Fruit fly (Drosophila melanogaster): ENCODE results near the gene Gs1.
A peak's percentile ranks its signal among the peaks of the same experiment; 100 is the strongest.

Gene Gs1

DNA sequence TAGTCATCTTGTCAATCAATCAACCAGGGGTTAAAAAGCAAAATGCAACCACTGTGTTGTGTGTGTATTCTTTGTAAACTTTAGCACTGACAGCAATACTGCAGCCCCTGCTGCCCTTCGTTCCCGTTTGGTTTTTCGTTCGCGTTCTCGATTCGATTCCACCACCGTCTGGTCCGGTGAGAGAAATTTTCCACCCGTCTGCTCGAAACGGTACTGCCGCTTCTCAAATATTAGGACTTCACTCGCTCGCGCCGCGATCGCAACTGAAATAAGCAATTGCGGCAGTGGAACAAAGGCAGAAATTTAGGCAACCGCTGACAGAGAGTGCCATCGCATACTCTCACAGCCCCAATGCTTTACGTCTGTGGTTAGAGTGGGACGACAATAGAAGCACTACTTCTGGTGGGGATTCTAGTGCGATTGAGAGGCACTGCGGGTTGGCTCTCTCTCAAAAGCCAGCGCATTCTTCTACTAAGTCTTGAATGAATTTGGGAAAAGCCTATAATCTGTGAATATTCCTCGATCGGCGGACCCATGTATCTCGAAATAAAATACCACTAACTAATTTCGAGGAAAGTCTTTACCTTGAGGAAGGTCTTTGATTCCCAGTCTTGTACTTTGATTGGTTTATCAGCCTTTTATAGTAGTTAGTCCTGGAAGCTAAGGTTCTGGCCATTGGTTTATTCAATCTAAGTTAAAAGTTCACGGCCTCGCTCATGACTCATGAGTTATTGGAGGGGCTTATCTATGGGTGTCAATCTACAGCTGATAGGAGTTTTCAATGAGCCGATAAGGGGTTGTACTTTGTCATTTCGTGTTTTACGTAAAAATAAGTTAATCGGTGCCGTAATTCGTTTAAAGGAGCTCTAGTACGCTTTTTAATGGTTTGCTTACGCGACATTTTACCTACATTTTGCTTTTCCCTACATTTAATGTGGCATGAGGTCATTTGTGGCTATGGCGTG is 2.6 kb upstream of the Gs1 start (continued):
- peak; percentile 78 for TF ChIP-seq mirr (GFP tag; optimal IDR thresholded peaks at IDR 0.05)
- no peak for TF ChIP-seq CG15479 (GFP tag; optimal IDR thresholded peaks at IDR 0.05)
- TF ChIP-seq tio (GFP tag; optimal IDR thresholded peaks at IDR 0.05): no peak
- TF ChIP-seq CG2199 (GFP tag; IDR thresholded peaks at IDR 0.05): peak; percentile 83
- TF ChIP-seq Kr (GFP tag; optimal IDR thresholded peaks at IDR 0.05): no peak
- peak; percentile 57 for TF ChIP-seq CG12299 (tag; optimal IDR thresholded peaks at IDR 0.05)
- TF ChIP-seq slp2 (GFP tag; optimal IDR thresholded peaks at IDR 0.05): no peak
- peak; percentile 18 for TF ChIP-seq CG15269 (tag; optimal IDR thresholded peaks at IDR 0.05)
- peak; percentile 35 for TF ChIP-seq grau (tag; optimal IDR thresholded peaks at IDR 0.05)
- TF ChIP-seq CG7786 (GFP tag; optimal IDR thresholded peaks at IDR 0.05): no peak
- peak; percentile 63 for TF ChIP-seq CG9437 (GFP tag; optimal IDR thresholded peaks at IDR 0.05)
- peak; percentile 18 for TF ChIP-seq CG33557 (GFP tag; optimal IDR thresholded peaks at IDR 0.05)
- TF ChIP-seq pfk (GFP tag; optimal IDR thresholded peaks at IDR 0.05): peak; percentile 57
- TF ChIP-seq eyg (GFP tag; optimal IDR thresholded peaks at IDR 0.05): no peak
- no peak for TF ChIP-seq Oaz (GFP tag; IDR thresholded peaks at IDR 0.05)
- TF ChIP-seq inv (GFP tag; IDR thresholded peaks at IDR 0.05; ENCODE audit: partially characterized antibody): no peak
- TF ChIP-seq CG14441 (GFP tag; IDR thresholded peaks at IDR 0.05): no peak; the same call in 1 of the 2 replicates
- TF ChIP-seq wor (GFP tag; IDR thresholded peaks at IDR 0.05): no peak
- no peak for TF ChIP-seq CG31388 (GFP tag; optimal IDR thresholded peaks at IDR 0.05)
- TF ChIP-seq Hey (tag; optimal IDR thresholded peaks at IDR 0.05): no peak
- peak; percentile 42 for TF ChIP-seq lilli (GFP tag; optimal IDR thresholded peaks at IDR 0.05)
- TF ChIP-seq HmgD (GFP tag; optimal IDR thresholded peaks at IDR 0.05): peak; percentile 20
- peak; percentile 77 for TF ChIP-seq kni (GFP tag; optimal IDR thresholded peaks at IDR 0.05)
- TF ChIP-seq CG8944 (GFP tag; optimal IDR thresholded peaks at IDR 0.05): no peak
- TF ChIP-seq amos (GFP tag; IDR thresholded peaks at IDR 0.05; ENCODE audit: partially characterized antibody): peak; percentile 49; the same call in 1 of the 2 replicates
- peak; percentile 10 for TF ChIP-seq CG8281 (tag; optimal IDR thresholded peaks at IDR 0.05)
- TF ChIP-seq NfI (GFP tag; optimal IDR thresholded peaks at IDR 0.05): no peak
- TF ChIP-seq maf-S (GFP tag; optimal IDR thresholded peaks at IDR 0.05): no peak
- no peak for TF ChIP-seq CG12104 (GFP tag; optimal IDR thresholded peaks at IDR 0.05)
- peak; percentile 22; the same call in 1 of the 2 replicates for TF ChIP-seq CG10366 (GFP tag; IDR thresholded peaks at IDR 0.05)
- peak; percentile 86 for TF ChIP-seq HmgZ (tag; optimal IDR thresholded peaks at IDR 0.05)
- peak; percentile 20 for TF ChIP-seq Blimp-1 (GFP tag; optimal IDR thresholded peaks at IDR 0.05)
- no peak for TF ChIP-seq ATbp (GFP tag; optimal IDR thresholded peaks at IDR 0.05)
- no peak for TF ChIP-seq pum (GFP tag; optimal IDR thresholded peaks at IDR 0.05)
- peak; percentile 60 for TF ChIP-seq CG15601 (tag; optimal IDR thresholded peaks at IDR 0.05)
- peak; percentile 51; the same call in 1 of the 3 replicates for TF ChIP-seq CG11456 (GFP tag; IDR thresholded peaks at IDR 0.05)
- TF ChIP-seq onecut (GFP tag; IDR thresholded peaks at IDR 0.05): peak; percentile 25
- TF ChIP-seq CG4424 (GFP tag; optimal IDR thresholded peaks at IDR 0.05): peak; percentile 46
- TF ChIP-seq Abd-B (GFP tag; optimal IDR thresholded peaks at IDR 0.05): no peak
- TF ChIP-seq vfl (GFP tag; optimal IDR thresholded peaks at IDR 0.05): peak; percentile 14
- TF ChIP-seq Mad (GFP tag; optimal IDR thresholded peaks at IDR 0.05): no peak
- TF ChIP-seq grn (GFP tag; optimal IDR thresholded peaks at IDR 0.05): peak; percentile 90
- TF ChIP-seq CG17912 (GFP tag; optimal IDR thresholded peaks at IDR 0.05): no peak
- peak; percentile 12 for TF ChIP-seq yki (optimal IDR thresholded peaks at IDR 0.05)
- TF ChIP-seq E2f2 (GFP tag; IDR thresholded peaks at IDR 0.05): peak; percentile 23; the same call in 1 of the 2 replicates
- TF ChIP-seq CG4707 (GFP tag; optimal IDR thresholded peaks at IDR 0.05): peak; percentile 64
- peak; percentile 78 for TF ChIP-seq gro (GFP tag; optimal IDR thresholded peaks at IDR 0.05)
- TF ChIP-seq CG16813 (GFP tag; IDR thresholded peaks at IDR 0.05; ENCODE audit: partially characterized antibody): no peak
- TF ChIP-seq stc (GFP tag; IDR thresholded peaks at IDR 0.05): no peak; the same call in 1 of the 2 replicates

Data from whole organism, embryonic.